Fruit fly (Drosophila melanogaster): Measurements from ENCODE around the gene for.

for gene

dm6 chr2L:3656667-3657066, at the start of gene for:
Gene for, minus strand, starts transcription at chr2L:3656953.
- TF ChIP-seq Hnf4 (GFP tag; optimal IDR thresholded peaks at IDR 0.05): no peak
- TF ChIP-seq Sp1 (GFP tag; optimal IDR thresholded peaks at IDR 0.05): no peak
- TF ChIP-seq fru (GFP tag; optimal IDR thresholded peaks at IDR 0.05): peak; percentile 14

- peak; percentile 90 for TF ChIP-seq rgr (GFP tag; optimal IDR thresholded peaks at IDR 0.05)
- peak; percentile 90 for TF ChIP-seq OdsH (GFP tag; optimal IDR thresholded peaks at IDR 0.05)
- TF ChIP-seq Rel (GFP tag; optimal IDR thresholded peaks at IDR 0.05): no peak
- peak; percentile 31 for TF ChIP-seq Rel (tag; optimal IDR thresholded peaks at IDR 0.05)
- no peak for TF ChIP-seq Dif (GFP tag; optimal IDR thresholded peaks at IDR 0.05; ENCODE audit: partially characterized antibody)
- peak; percentile 84 for TF ChIP-seq Hnf4 (GFP tag; optimal IDR thresholded peaks at IDR 0.05)
- no peak for TF ChIP-seq Hr83 (GFP tag; optimal IDR thresholded peaks at IDR 0.05; ENCODE audit: poor library complexity, severe bottlenecking)
- TF ChIP-seq Hr78 (GFP tag; optimal IDR thresholded peaks at IDR 0.05): no peak
- peak; percentile 81 for TF ChIP-seq brk (GFP tag; optimal IDR thresholded peaks at IDR 0.05)
- peak; percentile 92 for TF ChIP-seq br (GFP tag; optimal IDR thresholded peaks at IDR 0.05)
- TF ChIP-seq dmrt93B (GFP tag; optimal IDR thresholded peaks at IDR 0.05): peak; percentile 62
- TF ChIP-seq HLH106 (tag; optimal IDR thresholded peaks at IDR 0.05): peak; percentile 87
- peak; percentile 90 for TF ChIP-seq Jra (GFP tag; optimal IDR thresholded peaks at IDR 0.05)
- peak; percentile 91 for TF ChIP-seq ey (GFP tag; optimal IDR thresholded peaks at IDR 0.05)
- no peak for TF ChIP-seq CrebA (GFP tag; optimal IDR thresholded peaks at IDR 0.05; ENCODE audit: borderline replicate concordance)
- peak; percentile 89 for TF ChIP-seq fru (GFP tag; optimal IDR thresholded peaks at IDR 0.05)
- no peak for TF ChIP-seq Abd-B (GFP tag; optimal IDR thresholded peaks at IDR 0.05)
- peak; percentile 4 for TF ChIP-seq dsf (GFP tag; optimal IDR thresholded peaks at IDR 0.05; ENCODE audit: borderline replicate concordance)
- peak; percentile 16 for TF ChIP-seq CG9705 (GFP tag; optimal IDR thresholded peaks at IDR 0.05)
- peak; percentile 29 for TF ChIP-seq Mio (GFP tag; optimal IDR thresholded peaks at IDR 0.05)
- TF ChIP-seq Sp1 (GFP tag; optimal IDR thresholded peaks at IDR 0.05): peak; percentile 85
- no peak for TF ChIP-seq usp (GFP tag; optimal IDR thresholded peaks at IDR 0.05)
- peak; percentile 66 for TF ChIP-seq CG32264 (GFP tag; optimal IDR thresholded peaks at IDR 0.05)
- peak; percentile 61 for TF ChIP-seq woc (GFP tag; optimal IDR thresholded peaks at IDR 0.05)
- no peak for TF ChIP-seq sv (GFP tag; optimal IDR thresholded peaks at IDR 0.05)
- TF ChIP-seq Myc (optimal IDR thresholded peaks at IDR 0.05): no peak
- peak; percentile 92 for TF ChIP-seq h (GFP tag; optimal IDR thresholded peaks at IDR 0.05)
- TF ChIP-seq Vsx2 (GFP tag; optimal IDR thresholded peaks at IDR 0.05; ENCODE audit: partially characterized antibody): no peak
- peak; percentile 72 to 81 for TF ChIP-seq foxo (GFP tag; optimal IDR thresholded peaks at IDR 0.05)
- TF ChIP-seq psq (GFP tag; optimal IDR thresholded peaks at IDR 0.05): peak; percentile 81
- TF ChIP-seq sage (GFP tag; optimal IDR thresholded peaks at IDR 0.05): peak; percentile 52
- TF ChIP-seq tai (GFP tag; optimal IDR thresholded peaks at IDR 0.05): peak; percentile 44
- TF ChIP-seq GATAd (GFP tag; optimal IDR thresholded peaks at IDR 0.05): peak; percentile 42
- no peak for TF ChIP-seq dl (GFP tag; optimal IDR thresholded peaks at IDR 0.05; ENCODE audit: insufficient read depth in 1 of 2, partially characterized antibody in 2 of 2)
Observed at dm6 chr2L:3705438-3705921, 48.7 kb upstream of the for start, which contains the start of gene CG31778. Gene CG31778, minus strand, starts transcription at chr2L:3705488.

dm6 chr2L:3703260-3703659, 46.5 kb upstream of the for start, which contains the start of gene CG2816:
Gene CG2816, plus strand, starts transcription at chr2L:3703659.
- TF ChIP-seq lola (GFP tag; optimal IDR thresholded peaks at IDR 0.05) (no peak), tai (GFP tag; optimal IDR thresholded peaks at IDR 0.05) (peak; percentile 90), OdsH (GFP tag; optimal IDR thresholded peaks at IDR 0.05) (peak; percentile 95), N (GFP tag; optimal IDR thresholded peaks at IDR 0.05) (no peak), h (GFP tag; optimal IDR thresholded peaks at IDR 0.05) (peak; percentile 97), Dif (GFP tag; optimal IDR thresholded peaks at IDR 0.05; ENCODE audit: partially characterized antibody) (no peak), br (GFP tag; optimal IDR thresholded peaks at IDR 0.05) (peak; percentile 93), usp (GFP tag; optimal IDR thresholded peaks at IDR 0.05) (no peak), brk (GFP tag; optimal IDR thresholded peaks at IDR 0.05) (peak; percentile 88), fru (GFP tag; optimal IDR thresholded peaks at IDR 0.05) (peak; percentile 95), dl (GFP tag; optimal IDR thresholded peaks at IDR 0.05; ENCODE audit: insufficient read depth in 1 of 2, partially characterized antibody in 2 of 2) (no peak), CrebA (GFP tag; optimal IDR thresholded peaks at IDR 0.05; ENCODE audit: borderline replicate concordance) (no peak), Myc (optimal IDR thresholded peaks at IDR 0.05) (peak; percentile 30), Abd-B (GFP tag; optimal IDR thresholded peaks at IDR 0.05) (no peak), Hnf4 (GFP tag; optimal IDR thresholded peaks at IDR 0.05) (peak; percentile 93), Vsx2 (GFP tag; optimal IDR thresholded peaks at IDR 0.05; ENCODE audit: partially characterized antibody) (no peak), pan (optimal IDR thresholded peaks at IDR 0.05) (no peak), Hr78 (GFP tag; optimal IDR thresholded peaks at IDR 0.05) (no peak), foxo (GFP tag; optimal IDR thresholded peaks at IDR 0.05) (peak; percentile 78 to 94), Rel (GFP tag; optimal IDR thresholded peaks at IDR 0.05) (peak; percentile 39), Rel (tag; optimal IDR thresholded peaks at IDR 0.05) (peak; percentile 74), dsf (GFP tag; optimal IDR thresholded peaks at IDR 0.05; ENCODE audit: borderline replicate concordance) (peak; percentile 65), dmrt93B (GFP tag; optimal IDR thresholded peaks at IDR 0.05) (peak; percentile 84), sage (GFP tag; optimal IDR thresholded peaks at IDR 0.05) (peak; percentile 58), CG9705 (GFP tag; optimal IDR thresholded peaks at IDR 0.05) (peak; percentile 90), woc (GFP tag; optimal IDR thresholded peaks at IDR 0.05) (peak; percentile 81), HLH106 (tag; optimal IDR thresholded peaks at IDR 0.05) (peak; percentile 96), sv (GFP tag; optimal IDR thresholded peaks at IDR 0.05) (no peak), Hr83 (GFP tag; optimal IDR thresholded peaks at IDR 0.05; ENCODE audit: poor library complexity, severe bottlenecking) (no peak), psq (GFP tag; optimal IDR thresholded peaks at IDR 0.05) (peak; percentile 85), Jra (GFP tag; optimal IDR thresholded peaks at IDR 0.05) (peak; percentile 84), rgr (GFP tag; optimal IDR thresholded peaks at IDR 0.05) (peak; percentile 95), CG32264 (GFP tag; optimal IDR thresholded peaks at IDR 0.05) (peak; percentile 84), GATAd (GFP tag; optimal IDR thresholded peaks at IDR 0.05) (peak; percentile 88), Mio (GFP tag; optimal IDR thresholded peaks at IDR 0.05) (peak; percentile 85), jim (GFP tag; optimal IDR thresholded peaks at IDR 0.05) (peak; percentile 25), Sp1 (GFP tag; optimal IDR thresholded peaks at IDR 0.05) (peak; percentile 92), Dfd (GFP tag; optimal IDR thresholded peaks at IDR 0.05) (no peak), ey (GFP tag; optimal IDR thresholded peaks at IDR 0.05) (peak; percentile 98)
